Fruit fly (Drosophila melanogaster) whole organism, prepupa: ENCODE measurements around the gene mth.

Experiments
- CG10631 ChIP-seq: fragments of 200-800 bp; sonication (Bioruptor generic); optimal IDR thresholded peaks from 2 replicates; lab custom pipeline; 2016; ENCODE audit warnings: missing biosample characterization, missing genetic modification characterization
- CG11294 ChIP-seq: fragments of 200-800 bp; sonication (Bioruptor generic); IDR thresholded peaks from 2 replicates; pipeline ENCODE4 v1.3.6; 2022; ENCODE audit warnings: missing biosample characterization, missing genetic modification characterization
- CG11762 ChIP-seq: fragments of 200-800 bp; sonication (Bioruptor generic); optimal IDR thresholded peaks from 3 replicates; lab custom pipeline; 2016; ENCODE audit warnings: missing biosample characterization, missing genetic modification characterization; ENCODE audit not compliant: insufficient read depth
- CG15336 ChIP-seq: fragments of 200-800 bp; sonication (Bioruptor generic); IDR thresholded peaks from 2 replicates; pipeline ENCODE4 v1.3.6; 2022; ENCODE audit warnings: missing biosample characterization, missing genetic modification characterization
- CG1621 ChIP-seq: fragments of 200-800 bp; sonication (Bioruptor generic); optimal IDR thresholded peaks from 3 replicates; lab custom pipeline; 2018; ENCODE audit warnings: missing biosample characterization, mild to moderate bottlenecking, missing genetic modification characterization
- CG3032 ChIP-seq: fragments of 200-800 bp; optimal IDR thresholded peaks from 2 replicates; lab custom pipeline; 2019; ENCODE audit warnings: missing biosample characterization, mild to moderate bottlenecking, missing genetic modification characterization, moderate library complexity
- CG31627 ChIP-seq: fragments of 200-800 bp; sonication (Bioruptor generic); optimal IDR thresholded peaks from 3 replicates; lab custom pipeline; 2016; ENCODE audit warnings: missing biosample characterization, missing genetic modification characterization
- CG34406 ChIP-seq: fragments of 200-800 bp; sonication (Bioruptor generic); optimal IDR thresholded peaks from 3 replicates; lab custom pipeline; 2016; ENCODE audit warnings: missing biosample characterization, missing genetic modification characterization
- CG3919 ChIP-seq: fragments of 200-800 bp; sonication (Bioruptor generic); optimal IDR thresholded peaks from 3 replicates; lab custom pipeline; 2016; ENCODE audit warnings: missing biosample characterization, missing genetic modification characterization
- CG4318 ChIP-seq: fragments of 200-800 bp; sonication (Bioruptor generic); optimal IDR thresholded peaks from 3 replicates; lab custom pipeline; 2017; ENCODE audit warnings: missing biosample characterization, mild to moderate bottlenecking, missing genetic modification characterization
- CG6163 ChIP-seq: fragments of 200-800 bp; sonication (Bioruptor generic); IDR thresholded peaks from 3 replicates; pipeline ENCODE4 v1.3.6; 2022; ENCODE audit warnings: missing biosample characterization, missing genetic modification characterization
- CG6276 ChIP-seq: fragments of 200-800 bp; sonication (Bioruptor generic); optimal IDR thresholded peaks from 2 replicates; lab custom pipeline; 2017; ENCODE audit warnings: missing biosample characterization, mild to moderate bottlenecking, missing genetic modification characterization
- CG6808 ChIP-seq: fragments of 200-800 bp; sonication (Bioruptor generic); optimal IDR thresholded peaks from 3 replicates; lab custom pipeline; 2017; ENCODE audit warnings: missing biosample characterization, missing genetic modification characterization, mild to moderate bottlenecking, moderate library complexity, missing genetic modification reagents
- CG6854 ChIP-seq: fragments of 200-800 bp; sonication (Bioruptor generic); optimal IDR thresholded peaks from 2 replicates; lab custom pipeline; 2017; ENCODE audit warnings: missing biosample characterization, mild to moderate bottlenecking, missing genetic modification characterization
- CG7368 ChIP-seq: fragments of 200-800 bp; sonication (Bioruptor generic); optimal IDR thresholded peaks from 3 replicates; lab custom pipeline; 2016; ENCODE audit warnings: missing biosample characterization, missing genetic modification characterization
- CG8119 ChIP-seq: fragments of 200-800 bp; sonication (Bioruptor generic); IDR thresholded peaks from 3 replicates; pipeline ENCODE4 v1.3.6; 2022; ENCODE audit warnings: missing biosample characterization, missing genetic modification characterization
- CG8319 ChIP-seq: fragments of 200-800 bp; sonication (Bioruptor generic); optimal IDR thresholded peaks from 3 replicates; lab custom pipeline; 2016; ENCODE audit warnings: missing biosample characterization, missing genetic modification characterization
- CG8632 ChIP-seq: fragments of 200-800 bp; sonication (Bioruptor generic); optimal IDR thresholded peaks from 3 replicates; lab custom pipeline; 2016; ENCODE audit warnings: missing biosample characterization, missing genetic modification characterization
- CG9139 ChIP-seq: fragments of 200-800 bp; sonication (Bioruptor generic); optimal IDR thresholded peaks from 3 replicates; lab custom pipeline; 2017; ENCODE audit warnings: missing biosample characterization, mild to moderate bottlenecking, missing genetic modification characterization
- Eip93F ChIP-seq: fragments of 200-800 bp; sonication (Bioruptor generic); optimal IDR thresholded peaks from 2 replicates; lab custom pipeline; 2016; ENCODE audit warnings: missing biosample characterization, mild to moderate bottlenecking, missing genetic modification characterization
- Ets21C ChIP-seq: fragments of 200-800 bp; sonication (Bioruptor generic); optimal IDR thresholded peaks from 3 replicates; lab custom pipeline; 2016; ENCODE audit warnings: missing biosample characterization, missing genetic modification characterization
- Ets96B ChIP-seq: fragments of 200-800 bp; optimal IDR thresholded peaks from 2 replicates; lab custom pipeline; 2019; ENCODE audit warnings: missing biosample characterization, mild to moderate bottlenecking, missing genetic modification characterization, moderate library complexity
- Gug ChIP-seq: fragments of 200-800 bp; sonication (Bioruptor generic); IDR thresholded peaks from 2 replicates; pipeline ENCODE4 v1.3.6; 2022; ENCODE audit warnings: missing biosample characterization, missing genetic modification characterization
- Hr38 ChIP-seq: sonication (Bioruptor generic); optimal IDR thresholded peaks from 2 replicates; lab custom pipeline; 2016; ENCODE audit warnings: missing biosample characterization, missing genetic modification characterization
- Hr39 ChIP-seq: fragments of 200-800 bp; sonication (Bioruptor generic); optimal IDR thresholded peaks from 2 replicates; lab custom pipeline; 2016; ENCODE audit warnings: missing biosample characterization, missing genetic modification characterization
- Hr4 ChIP-seq: fragments of 200-800 bp; sonication (Bioruptor generic); optimal IDR thresholded peaks from 3 replicates; lab custom pipeline; 2016; ENCODE audit warnings: missing biosample characterization, missing genetic modification characterization
- Lpt ChIP-seq: fragments of 200-800 bp; sonication (Bioruptor generic); optimal IDR thresholded peaks from 3 replicates; lab custom pipeline; 2016; ENCODE audit warnings: missing biosample characterization, missing genetic modification characterization
- Sox102F ChIP-seq: fragments of 200-800 bp; sonication (Bioruptor generic); optimal IDR thresholded peaks from 2 replicates; lab custom pipeline; 2016; ENCODE audit warnings: missing biosample characterization, mild to moderate bottlenecking, missing genetic modification characterization
- Sox14 ChIP-seq: fragments of 200-800 bp; sonication (Bioruptor generic); optimal IDR thresholded peaks from 3 replicates; lab custom pipeline; 2016; ENCODE audit warnings: missing biosample characterization, missing genetic modification characterization
- achi ChIP-seq: fragments of 200-800 bp; sonication (Bioruptor generic); optimal IDR thresholded peaks from 3 replicates; lab custom pipeline; 2016; ENCODE audit warnings: missing biosample characterization, missing genetic modification characterization
- acj6 ChIP-seq: fragments of 200-800 bp; sonication (Bioruptor generic); optimal IDR thresholded peaks from 3 replicates; lab custom pipeline; 2016; ENCODE audit warnings: missing biosample characterization, missing genetic modification characterization
- cyc ChIP-seq: fragments of 200-800 bp; sonication (Bioruptor generic); optimal IDR thresholded peaks from 3 replicates; lab custom pipeline; 2016; ENCODE audit warnings: missing biosample characterization, missing genetic modification characterization
- dac ChIP-seq: fragments of 200-800 bp; sonication (Bioruptor generic); optimal IDR thresholded peaks from 2 replicates; lab custom pipeline; 2017; ENCODE audit warnings: missing biosample characterization, mild to moderate bottlenecking, missing genetic modification characterization
- dsx ChIP-seq: fragments of 200-800 bp; optimal IDR thresholded peaks from 3 replicates; lab custom pipeline; 2019; ENCODE audit warnings: missing biosample characterization, mild to moderate bottlenecking, missing genetic modification characterization, moderate library complexity; ENCODE audit not compliant: poor library complexity, severe bottlenecking
- eg ChIP-seq: fragments of 200-800 bp; sonication (Bioruptor generic); IDR thresholded peaks from 3 replicates; pipeline ENCODE4 v1.3.6; 2022; ENCODE audit warnings: missing biosample characterization, missing genetic modification characterization
- esn ChIP-seq: fragments of 200-800 bp; sonication (Bioruptor generic); optimal IDR thresholded peaks from 2 replicates; lab custom pipeline; 2016; ENCODE audit warnings: missing biosample characterization, mild to moderate bottlenecking, missing genetic modification characterization, moderate library complexity
- fd59A ChIP-seq: fragments of 200-800 bp; sonication (Bioruptor generic); optimal IDR thresholded peaks from 2 replicates; lab custom pipeline; 2017; ENCODE audit warnings: missing biosample characterization, mild to moderate bottlenecking, missing genetic modification characterization, missing genetic modification reagents
- fd85E ChIP-seq: fragments of 200-800 bp; sonication (Bioruptor generic); optimal IDR thresholded peaks from 3 replicates; lab custom pipeline; 2016; ENCODE audit warnings: missing biosample characterization, missing genetic modification characterization
- fkh ChIP-seq: fragments of 200-800 bp; sonication (Bioruptor generic); optimal IDR thresholded peaks from 3 replicates; lab custom pipeline; 2017; ENCODE audit warnings: missing biosample characterization, mild to moderate bottlenecking, missing genetic modification characterization, moderate library complexity
- lz ChIP-seq: fragments of 200-800 bp; sonication (Bioruptor generic); optimal IDR thresholded peaks from 3 replicates; lab custom pipeline; 2016; ENCODE audit warnings: missing biosample characterization, missing genetic modification characterization
- net ChIP-seq: fragments of 200-800 bp; sonication (Bioruptor generic); optimal IDR thresholded peaks from 3 replicates; lab custom pipeline; 2016; ENCODE audit warnings: missing biosample characterization, missing genetic modification characterization
- pdm3 ChIP-seq: fragments of 200-800 bp; sonication (Bioruptor generic); optimal IDR thresholded peaks from 3 replicates; lab custom pipeline; 2016; ENCODE audit warnings: missing biosample characterization, missing genetic modification characterization
- salr ChIP-seq, 2 experiments: fragments of 200-800 bp; sonication (Bioruptor generic); optimal IDR thresholded peaks; 3 replicates each; lab custom pipeline; 2016 to 2018; ENCODE audit warnings: missing biosample characterization in 2 of 2, missing genetic modification characterization in 2 of 2, mild to moderate bottlenecking in 1 of 2
- spab ChIP-seq: fragments of 200-800 bp; sonication (Bioruptor generic); optimal IDR thresholded peaks from 2 replicates; lab custom pipeline; 2017; ENCODE audit warnings: missing biosample characterization, mild to moderate bottlenecking, missing genetic modification characterization, missing genetic modification reagents
- ss ChIP-seq, 2 experiments: fragments of 200-800 bp; sonication (Bioruptor generic); optimal IDR thresholded peaks; 2 replicates in 1 of 2; 3 replicates in 1 of 2; lab custom pipeline; 2017 to 2018; ENCODE audit warnings: mild to moderate bottlenecking in 2 of 2, missing biosample characterization in 2 of 2, missing genetic modification characterization in 2 of 2, moderate library complexity in 1 of 2
- svp ChIP-seq: fragments of 200-800 bp; sonication (Bioruptor generic); peaks from one replicate; lab custom pipeline; 2016; ENCODE audit warnings: missing biosample characterization, missing genetic modification characterization
- topi ChIP-seq: fragments of 200-800 bp; sonication (Bioruptor generic); optimal IDR thresholded peaks from 3 replicates; lab custom pipeline; 2016; ENCODE audit warnings: missing biosample characterization, missing genetic modification characterization
- vri ChIP-seq: fragments of 200-800 bp; sonication (Bioruptor generic); optimal IDR thresholded peaks from 3 replicates; lab custom pipeline; 2016; ENCODE audit warnings: missing biosample characterization, mild to moderate bottlenecking, missing genetic modification characterization

The mth gene

dm6 chr3L:385095-385494 is 38.3 kb upstream of the mth start (continued):
- no peak for TF ChIP-seq Lpt (GFP tag; lab: Kevin White, UChicago)
- TF ChIP-seq dsx (GFP tag; lab: Kevin White, UChicago), result peak; percentile 43
- peak; percentile 55 for TF ChIP-seq CG3032 (tag; lab: Kevin White, UChicago)
- peak; percentile 13 for TF ChIP-seq CG31627
- peak; percentile 7 for TF ChIP-seq Hr39 (GFP tag; lab: Kevin White, UChicago)
- no peak for TF ChIP-seq CG6854 (GFP tag; lab: Kevin White, UChicago)
- no peak for TF ChIP-seq CG4318
- TF ChIP-seq acj6, result peak; percentile 9
- TF ChIP-seq Gug (GFP tag; lab: Robert Waterston, UW), result no peak
- no peak for TF ChIP-seq Hr4 (GFP tag; lab: Kevin White, UChicago)
- TF ChIP-seq vri (GFP tag; lab: Kevin White, UChicago), result no peak
- peak; percentile 6 for TF ChIP-seq lz (GFP tag; lab: Kevin White, UChicago)
- TF ChIP-seq ss (GFP tag; optimal IDR thresholded peaks at IDR 0.05; lab: Kevin White, UChicago), result peak; percentile 26 to 52

- TF ChIP-seq Ets21C (no peak), CG3032 (tag; lab: Kevin White, UChicago) (no peak), CG8632 (GFP tag; lab: Kevin White, UChicago) (no peak), Lpt (GFP tag; lab: Kevin White, UChicago) (no peak), Ets96B (no peak), dac (GFP tag; lab: Kevin White, UChicago) (no peak), Hr4 (GFP tag; lab: Kevin White, UChicago) (no peak), spab (GFP tag; lab: Kevin White, UChicago) (no peak), Sox14 (no peak), CG6163 (GFP tag; lab: Robert Waterston, UW) (no peak), CG4318 (no peak), lz (GFP tag; lab: Kevin White, UChicago) (no peak), Eip93F (GFP tag; lab: Kevin White, UChicago) (no peak), CG10631 (GFP tag; lab: Kevin White, UChicago) (no peak), CG8119 (GFP tag; lab: Robert Waterston, UW) (no peak), CG11762 (GFP tag; lab: Kevin White, UChicago) (no peak), fkh (GFP tag; lab: Kevin White, UChicago) (no peak), CG6808 (GFP tag; lab: Kevin White, UChicago) (peak; percentile 33), cyc (GFP tag; lab: Kevin White, UChicago) (peak; percentile 19), Hr38 (GFP tag; lab: Kevin White, UChicago) (no peak), Sox102F (GFP tag; lab: Kevin White, UChicago) (no peak), CG6276 (GFP tag; lab: Kevin White, UChicago) (no peak), topi (peak; percentile 34), Hr39 (GFP tag; lab: Kevin White, UChicago) (no peak), CG9139 (GFP tag; lab: Kevin White, UChicago) (peak; percentile 39), CG3919 (no peak), svp (GFP tag; lab: Kevin White, UChicago) (peak; percentile 67), fd85E (no peak), esn (GFP tag; lab: Kevin White, UChicago) (peak; percentile 36), pdm3 (GFP tag; lab: Kevin White, UChicago) (peak; percentile 14), net (GFP tag; lab: Kevin White, UChicago) (no peak), salr (GFP tag; optimal IDR thresholded peaks at IDR 0.05; lab: Kevin White, UChicago) (no peak), ss (GFP tag; optimal IDR thresholded peaks at IDR 0.05; lab: Kevin White, UChicago) (peak; percentile 10 to 46), CG15336 (no peak), CG31627 (no peak), CG1621 (tag; lab: Kevin White, UChicago) (no peak), CG8319 (GFP tag; lab: Kevin White, UChicago) (no peak), CG34406 (GFP tag; lab: Kevin White, UChicago) (peak; percentile 10), eg (GFP tag; lab: Robert Waterston, UW) (no peak), fd59A (GFP tag; lab: Kevin White, UChicago) (no peak), CG7368 (GFP tag; lab: Kevin White, UChicago) (no peak), Gug (GFP tag; lab: Robert Waterston, UW) (no peak), achi (GFP tag; lab: Kevin White, UChicago) (no peak), CG11294 (GFP tag; lab: Robert Waterston, UW) (no peak)
Measured at dm6 chr3L:380886-381546, 34.3 kb upstream of the mth start.
